Fruit fly (Drosophila melanogaster): ENCODE results near the gene CREG.

The CREG gene

dm6 chr3R:17371094-17371493 is 23.3 kb downstream of the CREG start (continued):
- TF ChIP-seq CG12391 (tag; optimal IDR thresholded peaks at IDR 0.05) = no peak
- TF ChIP-seq Camta (GFP tag; optimal IDR thresholded peaks at IDR 0.05) = no peak
- no peak for TF ChIP-seq bab2 (GFP tag; optimal IDR thresholded peaks at IDR 0.05)
- TF ChIP-seq HLH4C (GFP tag; IDR thresholded peaks at IDR 0.05; ENCODE audit: partially characterized antibody) = no peak
- TF ChIP-seq CG16815 (GFP tag; optimal IDR thresholded peaks at IDR 0.05) = no peak
- no peak for TF ChIP-seq en (GFP tag; optimal IDR thresholded peaks at IDR 0.05)
- TF ChIP-seq CG2199 (GFP tag; IDR thresholded peaks at IDR 0.05) = no peak
- peak; percentile 26; the same call in 1 of the 2 replicates for TF ChIP-seq E2f1 (GFP tag; IDR thresholded peaks at IDR 0.05)
- no peak for TF ChIP-seq B-H1 (GFP tag; IDR thresholded peaks at IDR 0.05)
- TF ChIP-seq Oaz (GFP tag; IDR thresholded peaks at IDR 0.05) = peak; percentile 15; the same call in 1 of the 2 replicates
- no peak for TF ChIP-seq tap (tag; optimal IDR thresholded peaks at IDR 0.05)
- TF ChIP-seq Optix (GFP tag; IDR thresholded peaks at IDR 0.05) = no peak
- peak; percentile 36 for TF ChIP-seq Meics (GFP tag; optimal IDR thresholded peaks at IDR 0.05)
- TF ChIP-seq CG6689 (GFP tag; IDR thresholded peaks at IDR 0.05) = no peak
- TF ChIP-seq h (optimal IDR thresholded peaks at IDR 0.05) = no peak
- no peak for TF ChIP-seq CHES-1-like (GFP tag; optimal IDR thresholded peaks at IDR 0.05)
- no peak for TF ChIP-seq CG8388 (GFP tag; optimal IDR thresholded peaks at IDR 0.05)
- TF ChIP-seq CG4424 (GFP tag; optimal IDR thresholded peaks at IDR 0.05) = no peak
- TF ChIP-seq Jarid2 (GFP tag; optimal IDR thresholded peaks at IDR 0.05) = no peak
- no peak for TF ChIP-seq zen (tag; optimal IDR thresholded peaks at IDR 0.05)
- TF ChIP-seq CG30020 (tag; optimal IDR thresholded peaks at IDR 0.05) = no peak
- no peak for TF ChIP-seq run (tag; optimal IDR thresholded peaks at IDR 0.05)
- TF ChIP-seq Oli (tag; optimal IDR thresholded peaks at IDR 0.05) = peak; percentile 0
- TF ChIP-seq CG34376 (GFP tag; optimal IDR thresholded peaks at IDR 0.05) = no peak
- no peak for TF ChIP-seq CG1603 (tag; optimal IDR thresholded peaks at IDR 0.05)
- TF ChIP-seq hkb (optimal IDR thresholded peaks at IDR 0.05) = no peak
- no peak for TF ChIP-seq hkb (GFP tag; IDR thresholded peaks at IDR 0.05)
- no peak for TF ChIP-seq NK7.1 (GFP tag; optimal IDR thresholded peaks at IDR 0.05)
- no peak for TF ChIP-seq CG1233 (GFP tag; optimal IDR thresholded peaks at IDR 0.05)
- TF ChIP-seq CG1832 (GFP tag; optimal IDR thresholded peaks at IDR 0.05) = no peak
- TF ChIP-seq Vsx1 (GFP tag; optimal IDR thresholded peaks at IDR 0.05) = no peak
- TF ChIP-seq CG10209 (GFP tag; optimal IDR thresholded peaks at IDR 0.05) = peak; percentile 17
- no peak for TF ChIP-seq pita (GFP tag; optimal IDR thresholded peaks at IDR 0.05)
- no peak for TF ChIP-seq CG11695 (GFP tag; IDR thresholded peaks at IDR 0.05)
- no peak for TF ChIP-seq sug (tag; optimal IDR thresholded peaks at IDR 0.05)
- no peak for TF ChIP-seq CG34422 (GFP tag; IDR thresholded peaks at IDR 0.05)
- no peak for TF ChIP-seq trem (tag; optimal IDR thresholded peaks at IDR 0.05)
- no peak for TF ChIP-seq sc (optimal IDR thresholded peaks at IDR 0.05)
- TF ChIP-seq sc (GFP tag; optimal IDR thresholded peaks at IDR 0.05) = no peak
- no peak for TF ChIP-seq CG17612 (GFP tag; IDR thresholded peaks at IDR 0.05)
- no peak for TF ChIP-seq CG1602 (GFP tag; optimal IDR thresholded peaks at IDR 0.05)
- TF ChIP-seq dan (GFP tag; IDR thresholded peaks at IDR 0.05) = no peak
- no peak for TF ChIP-seq CG8281 (tag; optimal IDR thresholded peaks at IDR 0.05)
- TF ChIP-seq CG12155 (GFP tag; optimal IDR thresholded peaks at IDR 0.05) = no peak
- no peak for TF ChIP-seq Gug (GFP tag; IDR thresholded peaks at IDR 0.05)
- TF ChIP-seq Hand (GFP tag; optimal IDR thresholded peaks at IDR 0.05) = no peak
- TF ChIP-seq CG2116 (GFP tag; optimal IDR thresholded peaks at IDR 0.05) = no peak
- TF ChIP-seq CG16863 (GFP tag; optimal IDR thresholded peaks at IDR 0.05) = no peak
- TF ChIP-seq lola (GFP tag; optimal IDR thresholded peaks at IDR 0.05) = no peak
- TF ChIP-seq CG3838 (GFP tag; optimal IDR thresholded peaks at IDR 0.05) = no peak
- no peak for TF ChIP-seq z (GFP tag; IDR thresholded peaks at IDR 0.05)
- no peak for TF ChIP-seq ewg (GFP tag; optimal IDR thresholded peaks at IDR 0.05)
- TF ChIP-seq CG15696 (tag; optimal IDR thresholded peaks at IDR 0.05) = no peak
